Worm (Caenorhabditis elegans): ENCODE results near the gene C32D5.7.

DNA sequence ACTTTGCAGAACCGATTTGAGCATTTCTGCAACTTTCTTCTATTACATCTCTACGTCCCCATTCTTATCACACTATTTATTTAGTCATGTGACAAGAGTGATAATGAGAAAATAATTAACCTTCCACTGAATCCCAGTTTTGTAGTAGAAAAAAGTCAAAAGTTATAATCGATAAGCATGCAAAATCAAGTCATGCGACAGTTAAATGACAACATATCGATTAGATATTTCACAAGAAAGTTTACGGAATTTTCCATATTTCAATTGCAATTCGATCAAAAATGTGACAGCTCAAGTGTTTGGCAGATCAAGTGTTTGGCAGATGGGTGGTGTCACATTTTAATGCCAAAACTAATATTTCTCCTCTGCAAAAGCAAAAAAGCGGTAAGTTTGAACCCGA is 34.8 kb upstream of the C32D5.7 start:
- TF ChIP-seq snpc-4 (tag; optimal IDR thresholded peaks at IDR 0.05): no peak
- TF ChIP-seq ceh-82 (tag; optimal IDR thresholded peaks at IDR 0.05): no peak
- TF ChIP-seq elt-2 (tag; optimal IDR thresholded peaks at IDR 0.05): peak; percentile 71
- TF ChIP-seq R02D3.7 (tag; optimal IDR thresholded peaks at IDR 0.05): no peak
- no peak for TF ChIP-seq daf-12 (tag; optimal IDR thresholded peaks at IDR 0.05)
- TF ChIP-seq nhr-237 (tag; optimal IDR thresholded peaks at IDR 0.05): no peak
- no peak for TF ChIP-seq nhr-77 (tag; optimal IDR thresholded peaks at IDR 0.05)
- TF ChIP-seq fos-1 (tag; optimal IDR thresholded peaks at IDR 0.05): no peak

Data from whole organism, L3 larva.